Fruit fly (Drosophila melanogaster) whole organism, embryonic: ENCODE results near the gene Naa20A.
A peak's percentile ranks its signal among the peaks of the same experiment; 100 is the strongest.

ENCODE experiments used
- Abd-B ChIP-seq: fragments of 200-800 bp; sonication (Bioruptor generic); optimal IDR thresholded peaks from 2 replicates; lab custom pipeline; 2018; ENCODE audit warnings: missing biosample characterization, mild to moderate bottlenecking, missing genetic modification characterization, moderate library complexity
- Asciz ChIP-seq: fragments of 200-800 bp; sonication (Bioruptor generic); optimal IDR thresholded peaks from 2 replicates; lab custom pipeline; 2017; ENCODE audit warnings: missing biosample characterization, mild to moderate bottlenecking, missing genetic modification characterization, missing genetic modification reagents
- Atf-2 ChIP-seq: fragments of 200-800 bp; sonication (Bioruptor generic); optimal IDR thresholded peaks from 2 replicates; lab custom pipeline; 2016; ENCODE audit warnings: missing biosample characterization, missing genetic modification characterization
- Atf6 ChIP-seq: fragments of 200-800 bp; sonication (Bioruptor generic); IDR thresholded peaks from 2 replicates; pipeline ENCODE4 v1.3.6; 2022; ENCODE audit warnings: missing biosample characterization, missing genetic modification characterization
- CG10979 ChIP-seq: fragments of 200-800 bp; sonication (Bioruptor generic); optimal IDR thresholded peaks from 2 replicates; lab custom pipeline; 2018; ENCODE audit warnings: missing biosample characterization, mild to moderate bottlenecking, missing genetic modification characterization, moderate library complexity
- CG12104 ChIP-seq: fragments of 200-800 bp; sonication (Bioruptor generic); optimal IDR thresholded peaks from 3 replicates; lab custom pipeline; 2016; ENCODE audit warnings: missing biosample characterization, missing genetic modification characterization
- CG12659 ChIP-seq: fragments of 200-800 bp; sonication (Bioruptor generic); optimal IDR thresholded peaks from 3 replicates; lab custom pipeline; 2017; ENCODE audit warnings: mild to moderate bottlenecking, missing biosample characterization, missing genetic modification reagents, missing genetic modification characterization
- CG14667 ChIP-seq: fragments of 200-800 bp; sonication (Bioruptor generic); IDR thresholded peaks from 2 replicates; pipeline ENCODE4 v1.3.6; 2022; ENCODE audit warnings: missing biosample characterization, missing genetic modification characterization
- CG16815 ChIP-seq: fragments of 200-800 bp; sonication (Bioruptor generic); optimal IDR thresholded peaks from 3 replicates; lab custom pipeline; 2017; ENCODE audit warnings: missing biosample characterization, mild to moderate bottlenecking, missing genetic modification characterization
- CG3065 ChIP-seq: fragments of 200-800 bp; sonication (Bioruptor generic); optimal IDR thresholded peaks from 2 replicates; lab custom pipeline; 2016; ENCODE audit warnings: missing biosample characterization, missing genetic modification characterization
- CG3407 ChIP-seq: fragments of 200-800 bp; sonication (Bioruptor generic); optimal IDR thresholded peaks from 2 replicates; lab custom pipeline; 2018; ENCODE audit warnings: missing biosample characterization, mild to moderate bottlenecking, missing genetic modification characterization
- CG34376 ChIP-seq: fragments of 200-800 bp; sonication (Bioruptor generic); optimal IDR thresholded peaks from 2 replicates; lab custom pipeline; 2018; ENCODE audit warnings: missing biosample characterization, mild to moderate bottlenecking, missing genetic modification characterization
- CG43689 ChIP-seq: fragments of 200-800 bp; sonication (Bioruptor generic); IDR thresholded peaks from 2 replicates; pipeline ENCODE4 v1.3.6; 2022; ENCODE audit warnings: missing biosample characterization, missing genetic modification characterization
- CG6683 ChIP-seq: fragments of 200-800 bp; sonication (Bioruptor generic); optimal IDR thresholded peaks from 2 replicates; lab custom pipeline; 2017; ENCODE audit warnings: missing biosample characterization, mild to moderate bottlenecking, missing genetic modification characterization, missing genetic modification reagents
- CG6854 ChIP-seq: fragments of 200-800 bp; sonication (Bioruptor generic); optimal IDR thresholded peaks from 3 replicates; lab custom pipeline; 2017; ENCODE audit warnings: missing biosample characterization, mild to moderate bottlenecking, missing genetic modification characterization
- CG8089 ChIP-seq: fragments of 200-800 bp; sonication (Bioruptor generic); optimal IDR thresholded peaks from 3 replicates; lab custom pipeline; 2016; ENCODE audit warnings: missing biosample characterization, missing genetic modification characterization
- CG8478 ChIP-seq: fragments of >200 bp; optimal IDR thresholded peaks from 2 replicates; lab custom pipeline; 2018
- ERR ChIP-seq: fragments of 200-800 bp; sonication (Bioruptor generic); optimal IDR thresholded peaks from 2 replicates; lab custom pipeline; 2016; ENCODE audit warnings: missing biosample characterization, missing genetic modification characterization
- Gug ChIP-seq: fragments of 200-800 bp; sonication (Bioruptor generic); IDR thresholded peaks from 4 replicates; pipeline ENCODE4 v1.3.6; 2022; ENCODE audit warnings: missing biosample characterization, missing genetic modification characterization
- Hey ChIP-seq: fragments of 200-800 bp; sonication (Bioruptor generic); optimal IDR thresholded peaks from 3 replicates; lab custom pipeline; 2018; ENCODE audit warnings: missing biosample characterization, mild to moderate bottlenecking, missing genetic modification characterization
- Hr51 ChIP-seq, 2 experiments: fragments of 200-800 bp; sonication (Bioruptor generic); optimal IDR thresholded peaks; 2 replicates in 1 of 2; 3 replicates in 1 of 2; lab custom pipeline; 2016 to 2018; ENCODE audit warnings: missing biosample characterization in 2 of 2, missing genetic modification characterization in 2 of 2, mild to moderate bottlenecking in 1 of 2, moderate library complexity in 1 of 2
- Hr78 ChIP-seq, 2 experiments: fragments of 200-800 bp in 1 of 2; fragments of >200 bp in 1 of 2; sonication (Bioruptor generic) in 1 of 2; optimal IDR thresholded peaks; 2 replicates each; lab custom pipeline; 2017 to 2019; ENCODE audit warnings: missing biosample characterization in 2 of 2, missing genetic modification characterization in 2 of 2, mild to moderate bottlenecking in 1 of 2, moderate library complexity in 1 of 2
- Lim3 ChIP-seq: fragments of 200-800 bp; sonication (Bioruptor generic); IDR thresholded peaks from 2 replicates; pipeline ENCODE4 v1.3.6; 2022; ENCODE audit warnings: missing biosample characterization, missing genetic modification characterization
- Opbp ChIP-seq: fragments of 200-800 bp; sonication (Bioruptor generic); IDR thresholded peaks from 3 replicates; pipeline ENCODE4 v1.3.6; 2022; ENCODE audit warnings: missing biosample characterization, missing genetic modification characterization; ENCODE audit not compliant: partially characterized antibody
- Taf1 ChIP-seq: fragments of 200-800 bp; sonication (Bioruptor generic); IDR thresholded peaks from 2 replicates; pipeline ENCODE4 v1.3.6; 2022; ENCODE audit warnings: missing biosample characterization, missing genetic modification characterization
- Xbp1 ChIP-seq: fragments of 200-800 bp; sonication (Bioruptor generic); optimal IDR thresholded peaks from 3 replicates; lab custom pipeline; 2016; ENCODE audit warnings: missing biosample characterization, mild to moderate bottlenecking, missing genetic modification characterization
- ab ChIP-seq: fragments of 200-800 bp; sonication (Bioruptor generic); optimal IDR thresholded peaks from 2 replicates; lab custom pipeline; 2016; ENCODE audit warnings: missing biosample characterization, missing genetic modification characterization
- ara ChIP-seq: fragments of 200-800 bp; sonication (Bioruptor generic); IDR thresholded peaks from 2 replicates; pipeline ENCODE4 v1.3.6; 2022; ENCODE audit warnings: missing biosample characterization, missing genetic modification characterization
- ase ChIP-seq: fragments of 200-800 bp; sonication (Bioruptor generic); IDR thresholded peaks from 3 replicates; pipeline ENCODE4 v1.3.6; 2022; ENCODE audit warnings: missing biosample characterization, missing genetic modification characterization
- bsh ChIP-seq, 2 experiments: fragments of 200-800 bp; sonication (Bioruptor generic); optimal IDR thresholded peaks; 2 replicates each; lab custom pipeline; 2017 to 2018; ENCODE audit warnings: mild to moderate bottlenecking in 2 of 2, missing biosample characterization in 2 of 2, missing genetic modification characterization in 2 of 2, moderate library complexity in 1 of 2
- chif ChIP-seq, 2 experiments: fragments of 200-800 bp; sonication (Bioruptor generic); optimal IDR thresholded peaks; 3 replicates each; lab custom pipeline; 2016; ENCODE audit warnings: missing biosample characterization in 2 of 2, missing genetic modification characterization in 2 of 2
- chn ChIP-seq: fragments of 200-800 bp; sonication (Bioruptor generic); optimal IDR thresholded peaks from 2 replicates; lab custom pipeline; 2016; ENCODE audit warnings: missing biosample characterization, missing genetic modification characterization
- crp ChIP-seq, 2 experiments: fragments of 200-800 bp; sonication (Bioruptor generic); optimal IDR thresholded peaks; 2 replicates in 1 of 2; 3 replicates in 1 of 2; lab custom pipeline; 2017; ENCODE audit warnings: missing biosample characterization in 2 of 2, missing genetic modification characterization in 2 of 2, mild to moderate bottlenecking in 1 of 2, moderate library complexity in 1 of 2
- grn ChIP-seq: fragments of 200-800 bp; sonication (Bioruptor generic); optimal IDR thresholded peaks from 3 replicates; lab custom pipeline; 2017; ENCODE audit warnings: missing biosample characterization, missing genetic modification characterization
- gsb-n ChIP-seq: fragments of 200-800 bp; sonication (Bioruptor generic); optimal IDR thresholded peaks from 3 replicates; lab custom pipeline; 2018; ENCODE audit warnings: missing biosample characterization, mild to moderate bottlenecking, missing genetic modification characterization
- lab ChIP-seq: fragments of 200-800 bp; sonication (Bioruptor generic); optimal IDR thresholded peaks from 3 replicates; lab custom pipeline; 2017; ENCODE audit warnings: missing biosample characterization, missing genetic modification characterization, mild to moderate bottlenecking, moderate library complexity, missing genetic modification reagents
- lola ChIP-seq, 3 experiments: fragments of >200 bp in 2 of 3; fragments of 200-800 bp in 1 of 3; sonication (Bioruptor generic) in 1 of 3; optimal IDR thresholded peaks; 2 replicates each; lab custom pipeline; 2017 to 2019; ENCODE audit warnings: missing biosample characterization in 3 of 3, missing genetic modification characterization in 3 of 3, mild to moderate bottlenecking in 1 of 3, moderate library complexity in 1 of 3
- mirr ChIP-seq: fragments of 200-800 bp; sonication (Bioruptor generic); optimal IDR thresholded peaks from 3 replicates; lab custom pipeline; 2018; ENCODE audit warnings: missing biosample characterization, mild to moderate bottlenecking, missing genetic modification characterization
- oc ChIP-seq: fragments of 200-800 bp; sonication (Bioruptor generic); optimal IDR thresholded peaks from 2 replicates; lab custom pipeline; 2018; ENCODE audit warnings: missing biosample characterization, mild to moderate bottlenecking, missing genetic modification characterization, moderate library complexity
- pnt ChIP-seq: fragments of 200-800 bp; sonication (Bioruptor generic); optimal IDR thresholded peaks from 3 replicates; lab custom pipeline; 2016; ENCODE audit warnings: missing biosample characterization, missing genetic modification characterization
- repo ChIP-seq: fragments of 200-800 bp; sonication (Bioruptor generic); optimal IDR thresholded peaks from 2 replicates; lab custom pipeline; 2016; ENCODE audit warnings: missing biosample characterization, missing genetic modification characterization
- rib ChIP-seq: fragments of 200-800 bp; sonication (Bioruptor generic); IDR thresholded peaks from 2 replicates; pipeline ENCODE4 v1.3.6; 2022; ENCODE audit warnings: missing biosample characterization, missing genetic modification characterization
- sd ChIP-seq: fragments of 200-800 bp; sonication (Bioruptor generic); optimal IDR thresholded peaks from 3 replicates; lab custom pipeline; 2018; ENCODE audit warnings: missing biosample characterization, mild to moderate bottlenecking, missing genetic modification characterization, moderate library complexity
- sima ChIP-seq: fragments of 200-800 bp; sonication (Bioruptor generic); optimal IDR thresholded peaks from 2 replicates; lab custom pipeline; 2016; ENCODE audit warnings: missing biosample characterization, missing genetic modification characterization
- slp2 ChIP-seq: fragments of 200-800 bp; sonication (Bioruptor generic); optimal IDR thresholded peaks from 2 replicates; lab custom pipeline; 2016; ENCODE audit warnings: missing biosample characterization, missing genetic modification characterization
- stwl ChIP-seq: fragments of 200-800 bp; sonication (Bioruptor generic); optimal IDR thresholded peaks from 3 replicates; lab custom pipeline; 2018; ENCODE audit warnings: missing biosample characterization, mild to moderate bottlenecking, missing genetic modification characterization, moderate library complexity
- vvl ChIP-seq: fragments of 200-800 bp; sonication (Bioruptor generic); IDR thresholded peaks from 2 replicates; pipeline ENCODE4 v1.3.6; 2022; ENCODE audit warnings: missing biosample characterization, missing genetic modification characterization
- zf30C ChIP-seq: fragments of 200-800 bp; sonication (Bioruptor generic); optimal IDR thresholded peaks from 3 replicates; lab custom pipeline; 2018; ENCODE audit warnings: missing biosample characterization, mild to moderate bottlenecking, missing genetic modification characterization

Naa20A gene

DNA sequence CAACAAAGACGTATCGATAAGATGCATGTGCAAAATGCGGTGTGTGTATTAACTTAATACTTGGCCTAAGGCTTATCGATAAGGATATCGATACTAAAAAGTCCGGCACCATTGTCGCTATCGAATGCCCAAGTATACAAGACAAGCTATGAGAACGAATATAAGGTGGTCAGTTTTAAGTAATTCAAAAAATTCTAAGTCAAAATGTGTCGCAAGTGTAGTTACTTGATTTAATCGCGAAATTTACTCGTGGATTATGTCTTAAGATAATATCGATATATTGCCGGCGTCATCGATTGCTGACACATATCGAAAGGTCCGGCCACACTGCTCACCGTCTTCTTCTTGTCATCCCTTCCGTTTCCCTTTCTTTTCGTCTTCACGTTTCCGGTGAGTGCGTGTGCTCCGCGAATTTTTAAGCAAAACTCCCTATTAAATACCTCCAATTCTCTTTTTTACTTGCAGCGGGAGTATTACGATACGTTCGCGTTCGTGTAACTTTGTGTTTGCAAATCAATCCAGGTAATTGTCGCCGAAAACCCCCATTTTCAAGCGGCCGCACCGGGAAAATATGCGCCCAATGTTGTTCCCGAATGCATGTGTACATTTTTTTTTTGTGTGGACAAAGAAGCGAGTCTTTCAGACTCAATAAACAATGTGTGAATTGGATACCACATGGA is 25.1 kb downstream of the Naa20A start, which contains the start of gene RpS10b (continued):
- TF ChIP-seq Abd-B (GFP tag; lab: Kevin White, UChicago) (peak; percentile 83), CG6683 (GFP tag; lab: Kevin White, UChicago) (peak; percentile 84), stwl (tag; lab: Kevin White, UChicago) (peak; percentile 76), lola (GFP tag; optimal IDR thresholded peaks at IDR 0.05; lab: Kevin White, UChicago) (peak in 1 of 3 experiments; percentile 70), Asciz (GFP tag; lab: Kevin White, UChicago) (peak; percentile 94), mirr (GFP tag; lab: Kevin White, UChicago) (peak; percentile 95), chn (GFP tag; lab: Kevin White, UChicago) (peak; percentile 23), ab (GFP tag; lab: Kevin White, UChicago) (no peak), sd (tag; lab: Kevin White, UChicago) (peak; percentile 46), pnt (GFP tag; lab: Kevin White, UChicago) (no peak), gsb-n (peak; percentile 77), bsh (GFP tag; optimal IDR thresholded peaks at IDR 0.05; lab: Kevin White, UChicago) (peak; percentile 65 to 71), Hr78 (GFP tag; optimal IDR thresholded peaks at IDR 0.05; lab: Kevin White, UChicago) (peak in 1 of 2 experiments; percentile 50), CG3065 (GFP tag; lab: Kevin White, UChicago) (peak; percentile 67), Lim3 (no peak), CG14667 (GFP tag; lab: Robert Waterston, UW) (peak; percentile 18; the same call in 1 of the 2 replicates), CG12659 (GFP tag; lab: Kevin White, UChicago) (peak; percentile 96), Hey (peak; percentile 91), CG10979 (tag; lab: Kevin White, UChicago) (peak; percentile 77), Opbp (GFP tag; lab: Robert Waterston, UW) (peak; percentile 88), oc (tag; lab: Kevin White, UChicago) (peak; percentile 68), vvl (peak; percentile 76), slp2 (GFP tag; lab: Kevin White, UChicago) (peak; percentile 91), CG16815 (GFP tag; lab: Kevin White, UChicago) (peak; percentile 64), lab (GFP tag; lab: Kevin White, UChicago) (peak; percentile 96), CG8089 (GFP tag; lab: Kevin White, UChicago) (peak; percentile 91), Hr51 (GFP tag; optimal IDR thresholded peaks at IDR 0.05; lab: Kevin White, UChicago) (peak; percentile 78), zf30C (GFP tag; lab: Kevin White, UChicago) (peak; percentile 53), ara (GFP tag; lab: Robert Waterston, UW) (peak; percentile 47), sima (GFP tag; lab: Kevin White, UChicago) (peak; percentile 84), Atf6 (GFP tag; lab: Robert Waterston, UW) (peak; percentile 61; the same call in 1 of the 2 replicates), Atf-2 (GFP tag; lab: Kevin White, UChicago) (peak; percentile 84), Taf1 (no peak; the same call in 1 of the 2 replicates), crp (GFP tag; optimal IDR thresholded peaks at IDR 0.05; lab: Kevin White, UChicago) (peak in 1 of 2 experiments; percentile 63), repo (GFP tag; lab: Kevin White, UChicago) (peak; percentile 92), rib (GFP tag; lab: Robert Waterston, UW) (no peak; the same call in 1 of the 2 replicates), grn (GFP tag; lab: Kevin White, UChicago) (peak; percentile 79), CG8478 (no peak), CG6854 (GFP tag; lab: Kevin White, UChicago) (peak; percentile 92), CG3407 (GFP tag; lab: Kevin White, UChicago) (peak; percentile 86), CG34376 (GFP tag; lab: Kevin White, UChicago) (peak; percentile 99), Xbp1 (GFP tag; lab: Kevin White, UChicago) (peak; percentile 68), Gug (GFP tag; lab: Robert Waterston, UW) (peak; percentile 49; the same call in 2 of the 4 replicates), CG12104 (peak; percentile 94), CG43689 (GFP tag; lab: Robert Waterston, UW) (peak; percentile 78), chif (GFP tag; optimal IDR thresholded peaks at IDR 0.05; lab: Kevin White, UChicago) (peak; percentile 63 to 89), ase (peak; percentile 78), ERR (GFP tag; lab: Kevin White, UChicago) (peak; percentile 40)
